Worm (Caenorhabditis elegans) whole organism, late embryonic: ENCODE results near the gene Y49E10.10.

Experiments
- ahr-1 ChIP-seq: sonication (generic microtip); optimal IDR thresholded peaks from 2 replicates; lab custom pipeline; 2016; ENCODE audit warnings: missing genetic modification characterization, missing compliant biosample characterization
- ama-1 ChIP-seq: fragments of 150-350 bp; optimal IDR thresholded peaks from 2 replicates; lab custom pipeline; 2014
- ceh-19 ChIP-seq: fragments of 200-800 bp; sonication (Bioruptor generic); optimal IDR thresholded peaks from 2 replicates; lab custom pipeline; 2018; ENCODE audit warnings: mild to moderate bottlenecking, missing genetic modification characterization, missing compliant biosample characterization
- ref-2 ChIP-seq: sonication (generic microtip); optimal IDR thresholded peaks from 2 replicates; lab custom pipeline; 2016; ENCODE audit warnings: missing genetic modification characterization, missing compliant biosample characterization

- no peak for TF ChIP-seq ceh-19 (GFP tag; lab: Kevin White, UChicago)
- TF ChIP-seq ama-1 (lab: Kevin White, UChicago) = no peak
- no peak for TF ChIP-seq ref-2 (tag; lab: Kevin White, UChicago)
- TF ChIP-seq ahr-1 (tag; lab: Kevin White, UChicago) = no peak
Observed at ce11 chrIII:12367891-12368290, 27.4 kb upstream of the Y49E10.10 start.
